Fruit fly (Drosophila melanogaster): ENCODE measurements around the gene by.

The by gene

dm6 chr3R:9534125-9534496, 1.3 kb upstream of the by start (continued):
- TF ChIP-seq CG18764 (GFP tag; optimal IDR thresholded peaks at IDR 0.05) = peak; percentile 88
- TF ChIP-seq H15 (GFP tag; IDR thresholded peaks at IDR 0.05) = peak; percentile 90
- TF ChIP-seq Ets97D (GFP tag; optimal IDR thresholded peaks at IDR 0.05) = peak; percentile 74
- TF ChIP-seq NfI (GFP tag; optimal IDR thresholded peaks at IDR 0.05) = peak; percentile 85
- peak; percentile 86 for TF ChIP-seq repo (GFP tag; optimal IDR thresholded peaks at IDR 0.05)
- TF ChIP-seq CG2129 (GFP tag; IDR thresholded peaks at IDR 0.05; ENCODE audit: partially characterized antibody) = no peak
- TF ChIP-seq BEAF-32 (GFP tag; optimal IDR thresholded peaks at IDR 0.05) = no peak
- peak; percentile 95 for TF ChIP-seq CG18262 (tag; optimal IDR thresholded peaks at IDR 0.05)
- peak; percentile 78 for TF ChIP-seq CG3838 (GFP tag; optimal IDR thresholded peaks at IDR 0.05)
- peak; percentile 73 for TF ChIP-seq gt (GFP tag; IDR thresholded peaks at IDR 0.05)
- no peak for TF ChIP-seq tll (GFP tag; optimal IDR thresholded peaks at IDR 0.05)
- peak; percentile 91 for TF ChIP-seq Six4 (GFP tag; optimal IDR thresholded peaks at IDR 0.05)
- TF ChIP-seq trh (GFP tag; optimal IDR thresholded peaks at IDR 0.05) = peak; percentile 80
- TF ChIP-seq dpn (GFP tag; optimal IDR thresholded peaks at IDR 0.05) = peak; percentile 93 to 94
- peak; percentile 47; the same call in 2 of the 3 replicates for TF ChIP-seq Optix (GFP tag; IDR thresholded peaks at IDR 0.05)
- TF ChIP-seq E2f1 (GFP tag; IDR thresholded peaks at IDR 0.05) = peak; percentile 91
- no peak for TF ChIP-seq Hr39 (optimal IDR thresholded peaks at IDR 0.05)
- TF ChIP-seq CG14441 (GFP tag; IDR thresholded peaks at IDR 0.05) = peak; percentile 91
- peak; percentile 91 for TF ChIP-seq Mes4 (GFP tag; optimal IDR thresholded peaks at IDR 0.05)
- peak; percentile 90 for TF ChIP-seq CG8944 (GFP tag; optimal IDR thresholded peaks at IDR 0.05)
- peak; percentile 78 for TF ChIP-seq Nf-YB (GFP tag; optimal IDR thresholded peaks at IDR 0.05)
- TF ChIP-seq CG1024 (GFP tag; IDR thresholded peaks at IDR 0.05) = peak; percentile 92
- TF ChIP-seq sima (GFP tag; optimal IDR thresholded peaks at IDR 0.05) = peak; percentile 85
- peak; percentile 87 to 91 for TF ChIP-seq Pdp1 (GFP tag; optimal IDR thresholded peaks at IDR 0.05)
- peak; percentile 97 for TF ChIP-seq unpg (GFP tag; optimal IDR thresholded peaks at IDR 0.05)
- peak; percentile 86 for TF ChIP-seq odd (GFP tag; optimal IDR thresholded peaks at IDR 0.05)
- no peak for TF ChIP-seq Doc3 (GFP tag; IDR thresholded peaks at IDR 0.05; ENCODE audit: partially characterized antibody)
- TF ChIP-seq CG14965 (GFP tag; optimal IDR thresholded peaks at IDR 0.05; ENCODE audit: borderline replicate concordance) = peak; percentile 82
- no peak for TF ChIP-seq ash1 (GFP tag; optimal IDR thresholded peaks at IDR 0.05)
- TF ChIP-seq Fer3 (tag; optimal IDR thresholded peaks at IDR 0.05) = peak; percentile 94
- TF ChIP-seq CG12299 (tag; optimal IDR thresholded peaks at IDR 0.05) = peak; percentile 92
- TF ChIP-seq CG32772 (GFP tag; IDR thresholded peaks at IDR 0.05) = peak; percentile 93
- peak; percentile 87 for TF ChIP-seq MTF-1 (GFP tag; optimal IDR thresholded peaks at IDR 0.05; ENCODE audit: borderline replicate concordance)
- peak; percentile 93 for TF ChIP-seq ase (GFP tag; IDR thresholded peaks at IDR 0.05)
- TF ChIP-seq H2.0 (GFP tag; IDR thresholded peaks at IDR 0.05) = peak; percentile 93
- TF ChIP-seq Atf6 (GFP tag; IDR thresholded peaks at IDR 0.05) = peak; percentile 89
- peak; percentile 90 for TF ChIP-seq Dek (tag; optimal IDR thresholded peaks at IDR 0.05)
- no peak for TF ChIP-seq CG9215 (GFP tag; IDR thresholded peaks at IDR 0.05)
- TF ChIP-seq hth (optimal IDR thresholded peaks at IDR 0.05) = no peak
- peak; percentile 89 for TF ChIP-seq HmgZ (tag; optimal IDR thresholded peaks at IDR 0.05)
- TF ChIP-seq Aef1 (GFP tag; IDR thresholded peaks at IDR 0.05) = peak; percentile 83
- peak; percentile 90 for TF ChIP-seq ap (GFP tag; IDR thresholded peaks at IDR 0.05)
- peak; percentile 91 for TF ChIP-seq zfh1 (GFP tag; IDR thresholded peaks at IDR 0.05)
- peak; percentile 86 for TF ChIP-seq CG31388 (GFP tag; optimal IDR thresholded peaks at IDR 0.05)
- no peak for TF ChIP-seq stwl (tag; optimal IDR thresholded peaks at IDR 0.05)
- TF ChIP-seq ara (GFP tag; IDR thresholded peaks at IDR 0.05) = peak; percentile 93
- TF ChIP-seq Awh (GFP tag; IDR thresholded peaks at IDR 0.05) = peak; percentile 93
- peak; percentile 40 for TF ChIP-seq CG10959 (GFP tag; IDR thresholded peaks at IDR 0.05)
- TF ChIP-seq CG1602 (GFP tag; optimal IDR thresholded peaks at IDR 0.05) = peak; percentile 91
- peak; percentile 86 for TF ChIP-seq CG17568 (GFP tag; optimal IDR thresholded peaks at IDR 0.05)
- peak; percentile 87 for TF ChIP-seq CG2202 (tag; optimal IDR thresholded peaks at IDR 0.05)
- 0 out of 3 replicates have a peak, but pooled peaks have one; percentile 19 for TF ChIP-seq z (GFP tag; IDR thresholded peaks at IDR 0.05)
